Worm (Caenorhabditis elegans): ENCODE measurements around the gene str-83.

DNA sequence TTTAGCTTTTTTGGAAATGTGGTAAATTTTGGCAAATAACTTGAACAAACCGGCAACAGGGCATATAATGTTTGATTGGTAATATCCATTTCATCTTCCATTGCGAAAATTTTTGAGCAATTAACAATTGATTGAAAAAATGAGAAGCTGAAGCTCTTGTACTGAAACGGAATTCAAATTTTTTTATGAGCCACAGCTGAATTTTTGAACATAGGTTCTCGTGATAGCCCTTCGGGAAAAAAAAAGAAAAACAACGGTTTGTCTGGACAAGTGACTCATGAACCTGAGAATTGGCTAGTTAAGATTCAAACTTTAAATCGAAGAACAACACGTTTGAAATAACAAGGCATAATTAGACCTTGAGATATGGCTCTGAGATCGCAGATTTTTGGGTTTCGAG, 18.8 kb downstream of the str-83 start, which contains the start of gene srx-62:
- TF ChIP-seq W03F9.2 (tag; optimal IDR thresholded peaks at IDR 0.05) (no peak), dao-5 (tag; optimal IDR thresholded peaks at IDR 0.05) (no peak)

Measured in whole organism, L4/young adult.